Worm (Caenorhabditis elegans) whole organism, L1 larva: Measurements from ENCODE around the gene sre-36.

Experiments
- C34B4.2 ChIP-seq: sonication (generic microtip); optimal IDR thresholded peaks from 2 replicates; lab custom pipeline; 2017; ENCODE audit warnings: mild to moderate bottlenecking, missing genetic modification characterization, missing compliant biosample characterization
- Y116A8C.19 ChIP-seq: sonication (generic microtip); optimal IDR thresholded peaks from 2 replicates; lab custom pipeline; 2016; ENCODE audit warnings: missing compliant biosample characterization, missing genetic modification characterization, borderline replicate concordance
- aha-1 ChIP-seq: fragments of 150-350 bp; optimal IDR thresholded peaks from 2 replicates; lab custom pipeline; 2014; ENCODE audit warnings: missing biosample characterization, missing genetic modification characterization
- alr-1 ChIP-seq: fragments of 200-800 bp; sonication (Bioruptor generic); optimal IDR thresholded peaks from 2 replicates; lab custom pipeline; 2018; ENCODE audit warnings: borderline replicate concordance, mild to moderate bottlenecking, missing genetic modification characterization, missing compliant biosample characterization
- aly-2 ChIP-seq: fragments of 150-350 bp; optimal IDR thresholded peaks from 2 replicates; lab custom pipeline; 2014; ENCODE audit warnings: missing biosample characterization, missing genetic modification characterization
- ceh-82 ChIP-seq, 3 experiments: fragments of 150-350 bp in 1 of 3; sonication (generic microtip) in 2 of 3; optimal IDR thresholded peaks; 2 replicates each; lab custom pipeline; 2014 to 2017; ENCODE audit warnings: missing biosample characterization in 3 of 3, missing genetic modification characterization in 3 of 3
- ceh-88 ChIP-seq: fragments of 200-800 bp; sonication (Bioruptor generic); IDR thresholded peaks from 2 replicates; pipeline ENCODE4 v1.3.6; 2022; ENCODE audit warnings: missing genetic modification characterization, missing compliant biosample characterization
- ces-1 ChIP-seq: fragments of 150-350 bp; optimal IDR thresholded peaks from 2 replicates; lab custom pipeline; 2014; ENCODE audit warnings: missing biosample characterization, missing genetic modification reagents, missing genetic modification characterization
- dpl-1 ChIP-seq, 3 experiments: fragments of 150-350 bp in 2 of 3; sonication (generic microtip) in 1 of 3; optimal IDR thresholded peaks; 2 replicates each; lab custom pipeline; 2014 to 2017; ENCODE audit warnings: missing biosample characterization in 3 of 3, missing genetic modification characterization in 3 of 3, missing genetic modification reagents in 3 of 3
- dsc-1 ChIP-seq: sonication (generic microtip); optimal IDR thresholded peaks from 2 replicates; lab custom pipeline; 2016; ENCODE audit warnings: mild to moderate bottlenecking, missing genetic modification characterization, missing compliant biosample characterization
- efl-1 ChIP-seq, 4 experiments: fragments of 150-350 bp; optimal IDR thresholded peaks in 3 of 4; peaks in 1 of 4; 1 replicate in 1 of 4; 2 replicates in 3 of 4; lab custom pipeline; 2014; ENCODE audit warnings: missing biosample characterization in 2 of 4, missing genetic modification characterization in 2 of 4, missing genetic modification reagents in 2 of 4
- ets-5 ChIP-seq: fragments of 200-800 bp; sonication (Bioruptor generic); IDR thresholded peaks from 2 replicates; pipeline ENCODE4 v1.3.6; 2022; ENCODE audit warnings: missing genetic modification characterization, missing compliant biosample characterization
- fkh-8 ChIP-seq: sonication (generic microtip); optimal IDR thresholded peaks from 2 replicates; lab custom pipeline; 2016; ENCODE audit warnings: mild to moderate bottlenecking, missing genetic modification characterization, missing compliant biosample characterization
- hlh-17 ChIP-seq: fragments of 200-800 bp; sonication (Bioruptor generic); optimal IDR thresholded peaks from 2 replicates; lab custom pipeline; 2018; ENCODE audit warnings: missing genetic modification characterization, mild to moderate bottlenecking, missing compliant biosample characterization, moderate library complexity, borderline replicate concordance
- hlh-4 ChIP-seq: sonication (generic microtip); optimal IDR thresholded peaks from 2 replicates; lab custom pipeline; 2016; ENCODE audit warnings: mild to moderate bottlenecking, missing genetic modification characterization, missing compliant biosample characterization
- jun-1 ChIP-seq: fragments of 150-350 bp; optimal IDR thresholded peaks from 2 replicates; lab custom pipeline; 2014; ENCODE audit warnings: missing biosample characterization, missing genetic modification reagents, missing genetic modification characterization
- lin-39 ChIP-seq: fragments of 150-350 bp; optimal IDR thresholded peaks from 2 replicates; lab custom pipeline; 2014; ENCODE audit warnings: missing biosample characterization, missing genetic modification reagents, missing genetic modification characterization
- mep-1 ChIP-seq: fragments of 150-350 bp; optimal IDR thresholded peaks from 2 replicates; lab custom pipeline; 2014; ENCODE audit warnings: missing biosample characterization, missing genetic modification characterization
- nhr-47 ChIP-seq: sonication (generic microtip); optimal IDR thresholded peaks from 2 replicates; lab custom pipeline; 2016; ENCODE audit warnings: mild to moderate bottlenecking, missing genetic modification characterization, moderate library complexity, missing compliant biosample characterization
- nhr-71 ChIP-seq: sonication (generic microtip); optimal IDR thresholded peaks from 2 replicates; lab custom pipeline; 2016; ENCODE audit warnings: mild to moderate bottlenecking, missing genetic modification characterization, moderate library complexity, missing compliant biosample characterization
- nhr-76 ChIP-seq: sonication (generic microtip); optimal IDR thresholded peaks from 2 replicates; lab custom pipeline; 2017; ENCODE audit warnings: missing biosample characterization, missing genetic modification characterization
- nhr-84 ChIP-seq: sonication (generic microtip); optimal IDR thresholded peaks from 2 replicates; lab custom pipeline; 2017; ENCODE audit warnings: missing biosample characterization, missing genetic modification characterization
- nhr-85 ChIP-seq: sonication (generic microtip); peaks from one replicate; lab custom pipeline; 2016; ENCODE audit warnings: missing genetic modification characterization, inconsistent platforms, missing compliant biosample characterization
- nhr-90 ChIP-seq: sonication (generic microtip); optimal IDR thresholded peaks from 2 replicates; lab custom pipeline; 2016; ENCODE audit warnings: mild to moderate bottlenecking, missing genetic modification characterization, missing compliant biosample characterization; ENCODE audit not compliant: poor library complexity
- pag-3 ChIP-seq: sonication (generic microtip); optimal IDR thresholded peaks from 2 replicates; lab custom pipeline; 2017; ENCODE audit warnings: missing genetic modification characterization, mild to moderate bottlenecking, missing compliant biosample characterization, antibody characterized with exemption, borderline replicate concordance; ENCODE audit not compliant: insufficient read depth
- pqm-1 ChIP-seq: sonication (generic microtip); optimal IDR thresholded peaks from 3 replicates; lab custom pipeline; 2017; ENCODE audit warnings: missing biosample characterization, missing genetic modification characterization
- skn-1 ChIP-seq: fragments of 150-350 bp; optimal IDR thresholded peaks from 2 replicates; lab custom pipeline; 2014; ENCODE audit warnings: missing biosample characterization, missing genetic modification characterization
- snpc-4 ChIP-seq: fragments of 150-350 bp; optimal IDR thresholded peaks from 2 replicates; lab custom pipeline; 2014; ENCODE audit warnings: missing biosample characterization, missing genetic modification characterization
- snu-23 ChIP-seq: sonication (generic microtip); optimal IDR thresholded peaks from 2 replicates; lab custom pipeline; 2016; ENCODE audit warnings: missing genetic modification characterization, missing compliant biosample characterization
- sox-4 ChIP-seq: sonication (generic microtip); optimal IDR thresholded peaks from 2 replicates; lab custom pipeline; 2016; ENCODE audit warnings: missing genetic modification characterization, missing compliant biosample characterization
- swsn-7 ChIP-seq: sonication (generic microtip); optimal IDR thresholded peaks from 2 replicates; lab custom pipeline; 2016; ENCODE audit warnings: missing genetic modification characterization, missing compliant biosample characterization
- tlp-1 ChIP-seq: fragments of 150-350 bp; optimal IDR thresholded peaks from 2 replicates; lab custom pipeline; 2014; ENCODE audit warnings: missing biosample characterization, missing genetic modification characterization
- unc-130 ChIP-seq: fragments of 150-350 bp; optimal IDR thresholded peaks from 2 replicates; lab custom pipeline; 2017; ENCODE audit warnings: missing biosample characterization, missing genetic modification characterization, inconsistent platforms
- unc-98 ChIP-seq: fragments of 200-800 bp; sonication (Bioruptor generic); IDR thresholded peaks from 2 replicates; pipeline ENCODE4 v1.3.6; 2022; ENCODE audit warnings: missing genetic modification characterization, missing compliant biosample characterization
- zip-4 ChIP-seq: fragments of 200-800 bp; sonication (Bioruptor generic); optimal IDR thresholded peaks from 2 replicates; lab custom pipeline; 2018; ENCODE audit warnings: mild to moderate bottlenecking, missing genetic modification characterization, moderate library complexity, missing compliant biosample characterization
- ztf-11 ChIP-seq, 2 experiments: sonication (generic microtip); optimal IDR thresholded peaks; 2 replicates each; lab custom pipeline; 2016 to 2017; ENCODE audit warnings: missing genetic modification characterization in 2 of 2, missing biosample characterization in 1 of 2, missing compliant biosample characterization in 1 of 2

sre-36 gene

DNA sequence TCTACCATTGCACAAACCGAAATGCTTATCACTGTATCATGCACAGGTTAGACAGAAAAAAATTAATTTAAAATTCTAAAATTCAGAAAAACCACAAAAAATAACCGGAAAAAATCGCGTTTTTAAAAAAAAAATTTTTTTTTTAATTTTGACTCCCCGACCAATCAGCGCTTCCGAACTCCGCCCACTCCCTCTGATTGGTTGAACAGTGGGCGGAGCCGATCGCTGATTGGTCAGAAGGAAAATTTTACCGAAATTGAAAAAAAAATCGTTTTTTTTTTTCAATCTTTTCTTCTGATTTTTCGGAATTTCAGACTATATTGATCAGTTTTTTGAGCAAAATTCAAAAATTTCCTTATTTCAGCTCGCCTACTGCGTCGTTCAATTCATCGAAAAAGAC, 38.1 kb upstream of the sre-36 start:
- TF ChIP-seq nhr-84 (tag; lab: Kevin White, UChicago) (no peak), skn-1 (tag; lab: Kevin White, UChicago) (no peak), lin-39 (tag; lab: Kevin White, UChicago) (no peak), aly-2 (tag; lab: Kevin White, UChicago) (no peak), hlh-4 (tag; lab: Kevin White, UChicago) (no peak), fkh-8 (tag; lab: Kevin White, UChicago) (no peak), unc-98 (GFP tag; lab: Robert Waterston, UW) (no peak), alr-1 (tag; lab: Kevin White, UChicago) (no peak), nhr-85 (tag; lab: Kevin White, UChicago) (no peak), nhr-90 (tag; lab: Kevin White, UChicago) (no peak), mep-1 (tag; lab: Kevin White, UChicago) (no peak), snu-23 (no peak)
- TF ChIP-seq, all 84 proteins: peak for 0

DNA sequence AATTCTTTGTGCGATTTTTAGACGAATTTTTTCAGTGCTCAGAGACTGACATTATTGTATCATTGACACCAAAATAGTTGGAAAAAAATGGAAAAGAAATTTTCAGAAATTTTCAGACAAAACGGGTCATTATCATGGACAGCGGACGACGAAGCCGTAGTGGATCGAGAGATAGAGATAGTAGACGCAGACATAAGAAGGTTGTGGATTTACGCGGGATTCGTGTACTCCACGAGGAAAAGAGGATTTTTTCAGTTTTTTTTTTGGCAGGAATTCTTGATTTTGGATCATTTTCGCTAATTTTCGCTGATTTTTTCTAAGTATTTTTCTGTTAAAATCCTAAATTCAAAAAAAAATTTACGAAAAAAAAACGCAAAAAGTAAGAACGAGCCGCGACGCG, 31.9 kb upstream of the sre-36 start, which contains the start of gene W08G11.3:
Gene W08G11.3, plus strand, starts transcription at position 107 of the 400 bp plus-strand sequence.
- TF ChIP-seq ets-5 (GFP tag; lab: Robert Waterston, UW) (no peak), sox-4 (tag; lab: Kevin White, UChicago) (no peak), mep-1 (tag; lab: Kevin White, UChicago) (no peak), tlp-1 (tag; lab: Kevin White, UChicago) (no peak), dsc-1 (tag; lab: Kevin White, UChicago) (no peak), jun-1 (no peak), ces-1 (GFP tag; lab: Kevin White, UChicago) (no peak), nhr-71 (tag; lab: Kevin White, UChicago) (peak; percentile 2), unc-98 (GFP tag; lab: Robert Waterston, UW) (no peak), unc-130 (no peak), C34B4.2 (tag; lab: Kevin White, UChicago) (no peak), snpc-4 (tag; lab: Kevin White, UChicago) (no peak), zip-4 (GFP tag; lab: Kevin White, UChicago) (no peak), pqm-1 (tag; lab: Kevin White, UChicago) (no peak), aha-1 (no peak), dpl-1 (GFP tag; optimal IDR thresholded peaks at IDR 0.05; lab: Kevin White, UChicago) (no peak), efl-1 (optimal IDR thresholded peaks at IDR 0.05; lab: Kevin White, UChicago) (no peak), efl-1 (GFP tag; optimal IDR thresholded peaks at IDR 0.05 in 1 of 2; lab: Kevin White, UChicago) (no peak), aly-2 (tag; lab: Kevin White, UChicago) (peak; percentile 40), swsn-7 (tag; lab: Kevin White, UChicago) (no peak), Y116A8C.19 (tag; lab: Kevin White, UChicago) (no peak), pag-3 (tag; lab: Kevin White, UChicago) (no peak), ceh-88 (GFP tag; lab: Robert Waterston, UW) (no peak), nhr-76 (tag; lab: Kevin White, UChicago) (no peak), ceh-82 (tag; optimal IDR thresholded peaks at IDR 0.05; lab: Kevin White, UChicago) (peak in 1 of 3 experiments; percentile 2), snu-23 (no peak)

DNA sequence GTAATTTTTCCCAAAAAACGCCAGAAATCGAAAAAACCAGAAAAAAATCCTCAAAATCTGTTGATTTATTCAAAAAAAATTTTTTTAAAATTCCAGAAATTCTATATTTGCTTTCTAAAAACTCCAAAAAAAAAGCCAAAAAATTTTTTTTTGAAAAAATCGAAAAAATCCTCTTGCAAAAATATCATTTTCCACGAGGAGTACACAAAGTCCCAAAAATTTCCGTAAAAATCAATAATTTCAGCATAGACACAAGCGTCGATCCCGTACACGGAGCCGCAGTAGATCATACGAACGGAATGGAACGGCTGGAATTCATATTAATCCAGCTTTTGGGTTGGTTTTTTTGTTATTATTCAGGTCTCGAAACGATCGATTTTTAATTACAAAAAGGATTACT, 31.3 kb upstream of the sre-36 start:
- no peak for TF ChIP-seq ceh-82 (tag; optimal IDR thresholded peaks at IDR 0.05; lab: Kevin White, UChicago)
- no peak for TF ChIP-seq dsc-1 (tag; lab: Kevin White, UChicago)
- no peak for TF ChIP-seq nhr-47 (tag; lab: Kevin White, UChicago)
- TF ChIP-seq ztf-11 (tag; optimal IDR thresholded peaks at IDR 0.05; lab: Kevin White, UChicago): no peak
- no peak for TF ChIP-seq efl-1 (optimal IDR thresholded peaks at IDR 0.05; lab: Kevin White, UChicago)
- peak in 1 of 2 experiments; percentile 55 for TF ChIP-seq efl-1 (GFP tag; optimal IDR thresholded peaks at IDR 0.05 in 1 of 2; lab: Kevin White, UChicago)
- TF ChIP-seq hlh-17: no peak
